Fruit fly (Drosophila melanogaster) whole organism, wandering third instar larva: ENCODE data around the gene Kal1.

Experiments
- CG9705 ChIP-seq: fragments of 200-800 bp; sonication (Bioruptor generic); optimal IDR thresholded peaks from 2 replicates; lab custom pipeline; 2018; ENCODE audit warnings: missing biosample characterization, mild to moderate bottlenecking, missing genetic modification characterization
- CrebA ChIP-seq: fragments of 200-800 bp; sonication (Bioruptor generic); optimal IDR thresholded peaks from 2 replicates; lab custom pipeline; 2016; ENCODE audit warnings: missing biosample characterization, mild to moderate bottlenecking, missing genetic modification characterization, borderline replicate concordance
- Dfd ChIP-seq: fragments of >200 bp; optimal IDR thresholded peaks from 2 replicates; lab custom pipeline; 2017; ENCODE audit warnings: missing biosample characterization, missing genetic modification characterization
- Dif ChIP-seq: fragments of 200-275, 200-300 bp; sonication (Bioruptor generic); optimal IDR thresholded peaks from 2 replicates; lab custom pipeline; 2018; ENCODE audit warnings: missing biosample characterization, missing genetic modification characterization; ENCODE audit not compliant: partially characterized antibody
- GATAd ChIP-seq: sonication (Bioruptor generic); optimal IDR thresholded peaks from 2 replicates; lab custom pipeline; 2016; ENCODE audit warnings: missing biosample characterization, missing genetic modification characterization
- HLH106 ChIP-seq: fragments of 200-800 bp; optimal IDR thresholded peaks from 3 replicates; lab custom pipeline; 2019; ENCODE audit warnings: missing biosample characterization, mild to moderate bottlenecking, missing genetic modification characterization, moderate library complexity
- Hnf4 ChIP-seq: fragments of 200-800 bp; sonication (Bioruptor generic); optimal IDR thresholded peaks from 2 replicates; lab custom pipeline; 2016; ENCODE audit warnings: missing biosample characterization, mild to moderate bottlenecking, missing genetic modification characterization
- Hr78 ChIP-seq: fragments of >200 bp; optimal IDR thresholded peaks from 2 replicates; lab custom pipeline; 2017; ENCODE audit warnings: missing biosample characterization, missing genetic modification characterization
- Hr83 ChIP-seq: fragments of 200-300 bp; sonication (Bioruptor generic); optimal IDR thresholded peaks from 2 replicates; lab custom pipeline; 2016; ENCODE audit warnings: missing biosample characterization, mild to moderate bottlenecking, missing genetic modification characterization, moderate library complexity; ENCODE audit not compliant: poor library complexity, severe bottlenecking
- Mio ChIP-seq: sonication (Bioruptor generic); optimal IDR thresholded peaks from 2 replicates; lab custom pipeline; 2016; ENCODE audit warnings: missing biosample characterization, missing genetic modification characterization
- Myc ChIP-seq: fragments of >200 bp; optimal IDR thresholded peaks from 2 replicates; lab custom pipeline; 2017
- N ChIP-seq: fragments of >200 bp; optimal IDR thresholded peaks from 2 replicates; lab custom pipeline; 2018; ENCODE audit warnings: missing biosample characterization, missing external identifiers, missing genetic modification characterization
- Rel ChIP-seq, 2 experiments: fragments of 200-800 bp; sonication (Bioruptor generic) in 1 of 2; optimal IDR thresholded peaks; 2 replicates in 1 of 2; 3 replicates in 1 of 2; lab custom pipeline; 2016 to 2019; ENCODE audit warnings: mild to moderate bottlenecking in 2 of 2, missing biosample characterization in 2 of 2, missing genetic modification characterization in 2 of 2, moderate library complexity in 1 of 2
- Sp1 ChIP-seq: fragments of 200-800 bp; sonication (Bioruptor generic); optimal IDR thresholded peaks from 3 replicates; lab custom pipeline; 2019; ENCODE audit warnings: missing biosample characterization, mild to moderate bottlenecking, missing genetic modification characterization, moderate library complexity
- Vsx2 ChIP-seq: fragments of 200-300, 225-300 bp; sonication (Bioruptor generic); optimal IDR thresholded peaks from 2 replicates; lab custom pipeline; 2018; ENCODE audit warnings: missing biosample characterization, missing genetic modification characterization; ENCODE audit not compliant: partially characterized antibody
- br ChIP-seq: fragments of 200-800 bp; sonication (Bioruptor generic); optimal IDR thresholded peaks from 2 replicates; lab custom pipeline; 2016; ENCODE audit warnings: missing biosample characterization, missing genetic modification characterization
- dl ChIP-seq, 2 experiments: fragments of 175-275, 200-275 bp in 1 of 2; fragments of 200-275 bp in 1 of 2; sonication (Bioruptor generic); optimal IDR thresholded peaks; lab custom pipeline; 2018; ENCODE audit warnings: mild to moderate bottlenecking in 2 of 2, missing biosample characterization in 2 of 2, missing genetic modification characterization in 2 of 2, moderate library complexity in 2 of 2; ENCODE audit not compliant: partially characterized antibody in 2 of 2, insufficient read depth in 1 of 2
- dmrt93B ChIP-seq: fragments of 200-800 bp; sonication (Bioruptor generic); optimal IDR thresholded peaks from 2 replicates; lab custom pipeline; 2018; ENCODE audit warnings: missing biosample characterization, mild to moderate bottlenecking, missing genetic modification characterization
- dsf ChIP-seq: sonication (Bioruptor generic); optimal IDR thresholded peaks from 2 replicates; lab custom pipeline; 2016; ENCODE audit warnings: missing biosample characterization, missing genetic modification characterization, borderline replicate concordance
- ey ChIP-seq: fragments of 200-800 bp; sonication (Bioruptor generic); optimal IDR thresholded peaks from 2 replicates; lab custom pipeline; 2016; ENCODE audit warnings: missing biosample characterization, missing genetic modification characterization
- foxo ChIP-seq, 2 experiments: fragments of 200-800 bp; sonication (Bioruptor generic); optimal IDR thresholded peaks; 2 replicates in 1 of 2; 3 replicates in 1 of 2; lab custom pipeline; 2016 to 2017; ENCODE audit warnings: missing biosample characterization in 2 of 2, missing genetic modification characterization in 2 of 2
- fru ChIP-seq: fragments of 200-800 bp; sonication (Bioruptor generic); optimal IDR thresholded peaks from 3 replicates; lab custom pipeline; 2016; ENCODE audit warnings: missing biosample characterization, mild to moderate bottlenecking, missing genetic modification characterization
- h ChIP-seq: fragments of 200-800 bp; sonication (Bioruptor generic); optimal IDR thresholded peaks from 3 replicates; lab custom pipeline; 2016; ENCODE audit warnings: missing biosample characterization, mild to moderate bottlenecking, missing genetic modification characterization
- jim ChIP-seq: fragments of 175-275, 200-325 bp; sonication (Bioruptor generic); optimal IDR thresholded peaks from 2 replicates; lab custom pipeline; 2016; ENCODE audit warnings: missing biosample characterization, mild to moderate bottlenecking, missing genetic modification characterization
- lola ChIP-seq: fragments of >200 bp; optimal IDR thresholded peaks from 2 replicates; lab custom pipeline; 2017; ENCODE audit warnings: missing biosample characterization, missing genetic modification characterization
- psq ChIP-seq: fragments of 200-800 bp; sonication (Bioruptor generic); optimal IDR thresholded peaks from 3 replicates; lab custom pipeline; 2017; ENCODE audit warnings: missing biosample characterization, mild to moderate bottlenecking, missing genetic modification characterization, moderate library complexity
- rgr ChIP-seq: fragments of 200-800 bp; sonication (Bioruptor generic); optimal IDR thresholded peaks from 3 replicates; lab custom pipeline; 2016; ENCODE audit warnings: missing biosample characterization, mild to moderate bottlenecking, missing genetic modification characterization
- sage ChIP-seq: fragments of 200-800 bp; sonication (Bioruptor generic); optimal IDR thresholded peaks from 2 replicates; lab custom pipeline; 2016; ENCODE audit warnings: missing biosample characterization, mild to moderate bottlenecking, missing genetic modification characterization
- tai ChIP-seq: sonication (Bioruptor generic); optimal IDR thresholded peaks from 2 replicates; lab custom pipeline; 2016; ENCODE audit warnings: missing biosample characterization, missing genetic modification characterization
- usp ChIP-seq: fragments of >200 bp; optimal IDR thresholded peaks from 2 replicates; lab custom pipeline; 2017; ENCODE audit warnings: missing biosample characterization, missing genetic modification characterization
- woc ChIP-seq: sonication (Bioruptor generic); optimal IDR thresholded peaks from 2 replicates; lab custom pipeline; 2016; ENCODE audit warnings: missing biosample characterization, mild to moderate bottlenecking, missing genetic modification characterization

The Kal1 gene

dm6 chr3R:24113070-24113385 is 28.2 kb upstream of the Kal1 start, which contains the start of gene Root:
Gene Root (plus strand): TSS chr3R:24113286.
- TF ChIP-seq ey (GFP tag; lab: Kevin White, UChicago) (no peak), GATAd (GFP tag; lab: Kevin White, UChicago) (no peak), Rel (GFP tag; optimal IDR thresholded peaks at IDR 0.05; lab: Kevin White, UChicago) (no peak), Rel (tag; optimal IDR thresholded peaks at IDR 0.05; lab: Kevin White, UChicago) (no peak), rgr (GFP tag; lab: Kevin White, UChicago) (no peak), fru (no peak), N (GFP tag; lab: Kevin White, UChicago) (no peak), dsf (GFP tag; lab: Kevin White, UChicago) (no peak), br (GFP tag; lab: Kevin White, UChicago) (no peak), Hr83 (GFP tag; lab: Kevin White, UChicago) (no peak), HLH106 (tag; lab: Kevin White, UChicago) (no peak), Myc (lab: Kevin White, UChicago) (no peak), h (GFP tag; lab: Kevin White, UChicago) (no peak), dmrt93B (GFP tag; lab: Kevin White, UChicago) (no peak), Sp1 (GFP tag; lab: Kevin White, UChicago) (no peak), Hr78 (GFP tag; lab: Kevin White, UChicago) (no peak), lola (GFP tag; lab: Kevin White, UChicago) (no peak)

dm6 chr3R:24116180-24116579 is 25.0 kb upstream of the Kal1 start, which contains the start of gene CG13607:
Gene CG13607 (minus strand): TSS chr3R:24116322.
- TF ChIP-seq Dif (GFP tag; lab: Kevin White, UChicago) = no peak

- TF ChIP-seq Rel (GFP tag; optimal IDR thresholded peaks at IDR 0.05; lab: Kevin White, UChicago) (no peak), Rel (tag; optimal IDR thresholded peaks at IDR 0.05; lab: Kevin White, UChicago) (peak; percentile 14), Hnf4 (GFP tag; lab: Kevin White, UChicago) (peak; percentile 10), Mio (GFP tag; lab: Kevin White, UChicago) (no peak)
- TF ChIP-seq, all 38 proteins: peak for 2
Measured at dm6 chr3R:24116972-24117371, 24.2 kb upstream of the Kal1 start.

- TF ChIP-seq Rel (GFP tag; optimal IDR thresholded peaks at IDR 0.05; lab: Kevin White, UChicago) = no peak
- peak; percentile 88 for TF ChIP-seq Rel (tag; optimal IDR thresholded peaks at IDR 0.05; lab: Kevin White, UChicago)
- TF ChIP-seq Vsx2 = no peak
- no peak for TF ChIP-seq CG9705
Measured at dm6 chr3R:24121669-24122068, 19.5 kb upstream of the Kal1 start.

DNA sequence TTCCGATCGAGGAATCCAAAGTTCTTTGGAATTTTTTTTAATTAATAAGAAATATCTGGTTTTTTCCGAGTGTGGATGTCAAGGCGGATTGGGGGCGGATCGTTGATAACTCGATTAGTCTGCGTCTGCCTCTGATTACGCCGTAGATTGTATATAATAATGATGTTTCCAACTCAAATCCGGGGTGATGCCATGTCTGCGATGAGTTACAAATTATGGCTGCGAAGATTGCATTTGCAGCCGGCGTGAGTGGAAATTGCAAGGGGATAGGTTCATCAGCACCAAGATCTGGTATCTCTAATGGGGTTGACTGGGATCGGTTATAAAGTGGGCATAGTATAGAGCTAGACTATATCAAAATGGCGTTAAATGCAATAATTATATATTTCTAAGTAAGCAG is 18.8 kb upstream of the Kal1 start:
- TF ChIP-seq foxo (GFP tag; optimal IDR thresholded peaks at IDR 0.05; lab: Kevin White, UChicago) (no peak), Rel (GFP tag; optimal IDR thresholded peaks at IDR 0.05; lab: Kevin White, UChicago) (no peak), Rel (tag; optimal IDR thresholded peaks at IDR 0.05; lab: Kevin White, UChicago) (no peak), Dif (GFP tag; lab: Kevin White, UChicago) (no peak), rgr (GFP tag; lab: Kevin White, UChicago) (no peak), woc (no peak), usp (GFP tag; lab: Kevin White, UChicago) (no peak), CG9705 (no peak), Hnf4 (GFP tag; lab: Kevin White, UChicago) (no peak), dl (GFP tag; optimal IDR thresholded peaks at IDR 0.05; lab: Kevin White, UChicago; ENCODE audit: insufficient read depth in 1 of 2, partially characterized antibody in 2 of 2) (no peak), HLH106 (tag; lab: Kevin White, UChicago) (no peak), psq (GFP tag; lab: Kevin White, UChicago) (no peak), jim (GFP tag; lab: Kevin White, UChicago) (no peak), Myc (lab: Kevin White, UChicago) (no peak), sage (GFP tag; lab: Kevin White, UChicago) (no peak), GATAd (GFP tag; lab: Kevin White, UChicago) (no peak), dsf (GFP tag; lab: Kevin White, UChicago) (no peak), tai (GFP tag; lab: Kevin White, UChicago) (no peak), Dfd (GFP tag; lab: Kevin White, UChicago) (no peak), CrebA (GFP tag; lab: Kevin White, UChicago) (no peak)
